Worm (Caenorhabditis elegans) whole organism, mixed stage, embryonic: Measurements from ENCODE around the gene F28A10.5.
"Not testable (repeated sequence)": the region's sequence is repeated elsewhere in the genome, so short reads cannot be mapped to it uniquely, and the experiment has no call there.

Experiments used
- bed-3 ChIP-seq: fragments of 200-800 bp; sonication (Bioruptor generic); optimal IDR thresholded peaks from 3 replicates; lab custom pipeline; 2018; ENCODE audit warnings: mild to moderate bottlenecking, missing genetic modification characterization, moderate library complexity, missing compliant biosample characterization
- blmp-1 ChIP-seq: fragments of 150-350 bp; optimal IDR thresholded peaks from 2 replicates; lab custom pipeline; 2014; ENCODE audit warnings: missing biosample characterization, missing genetic modification characterization
- ceh-43 ChIP-seq: fragments of 200-800 bp; sonication (Bioruptor generic); optimal IDR thresholded peaks from 2 replicates; lab custom pipeline; 2018; ENCODE audit warnings: mild to moderate bottlenecking, missing genetic modification characterization, moderate library complexity, missing compliant biosample characterization
- ceh-83 ChIP-seq: fragments of 200-800 bp; sonication (Bioruptor generic); optimal IDR thresholded peaks from 2 replicates; lab custom pipeline; 2018; ENCODE audit warnings: mild to moderate bottlenecking, missing genetic modification characterization, missing compliant biosample characterization
- ces-1 ChIP-seq: fragments of 150-350 bp; optimal IDR thresholded peaks from 2 replicates; lab custom pipeline; 2014; ENCODE audit warnings: missing biosample characterization, missing genetic modification reagents, missing genetic modification characterization
- drap-1 ChIP-seq: fragments of 200-800 bp; sonication (Bioruptor generic); optimal IDR thresholded peaks from 3 replicates; lab custom pipeline; 2018; ENCODE audit warnings: mild to moderate bottlenecking, missing genetic modification characterization, missing compliant biosample characterization
- elt-1 ChIP-seq: sonication (generic microtip); optimal IDR thresholded peaks from 2 replicates; lab custom pipeline; 2017; ENCODE audit warnings: missing genetic modification characterization, mild to moderate bottlenecking, missing compliant biosample characterization, antibody characterized with exemption, moderate library complexity, borderline replicate concordance; ENCODE audit not compliant: insufficient read depth
- elt-3 ChIP-seq: fragments of 150-350 bp; optimal IDR thresholded peaks from 2 replicates; lab custom pipeline; 2014; ENCODE audit warnings: missing biosample characterization, missing genetic modification characterization
- ham-2 ChIP-seq: fragments of 200-800 bp; sonication (Bioruptor generic); optimal IDR thresholded peaks from 2 replicates; lab custom pipeline; 2018; ENCODE audit warnings: mild to moderate bottlenecking, missing genetic modification characterization, missing compliant biosample characterization
- hlh-1 ChIP-seq: fragments of 150-350 bp; optimal IDR thresholded peaks from 2 replicates; lab custom pipeline; 2014; ENCODE audit warnings: missing biosample characterization, missing genetic modification reagents, missing genetic modification characterization
- lin-13 ChIP-seq: fragments of 150-350 bp; optimal IDR thresholded peaks from 2 replicates; lab custom pipeline; 2014; ENCODE audit warnings: missing biosample characterization, missing genetic modification characterization
- lin-32 ChIP-seq: fragments of 200-800 bp; sonication (Bioruptor generic); optimal IDR thresholded peaks from 2 replicates; lab custom pipeline; 2018; ENCODE audit warnings: mild to moderate bottlenecking, missing genetic modification characterization, missing compliant biosample characterization
- lsy-2 ChIP-seq: fragments of 150-350 bp; optimal IDR thresholded peaks from 2 replicates; lab custom pipeline; 2014; ENCODE audit warnings: missing biosample characterization, missing genetic modification characterization
- mab-5 ChIP-seq: fragments of 150-350 bp; optimal IDR thresholded peaks from 2 replicates; lab custom pipeline; 2014; ENCODE audit warnings: missing biosample characterization, missing genetic modification characterization
- mep-1 ChIP-seq: fragments of 150-350 bp; optimal IDR thresholded peaks from 2 replicates; lab custom pipeline; 2017; ENCODE audit warnings: missing biosample characterization, missing genetic modification reagents, missing genetic modification characterization, inconsistent platforms
- nhr-12 ChIP-seq: fragments of 150-350 bp; optimal IDR thresholded peaks from 2 replicates; lab custom pipeline; 2014; ENCODE audit warnings: missing biosample characterization, missing genetic modification characterization
- nhr-2 ChIP-seq: fragments of 150-350 bp; optimal IDR thresholded peaks from 2 replicates; lab custom pipeline; 2014; ENCODE audit warnings: missing biosample characterization, missing genetic modification characterization
- nhr-237 ChIP-seq: fragments of 150-350 bp; optimal IDR thresholded peaks from 2 replicates; lab custom pipeline; 2014; ENCODE audit warnings: missing biosample characterization, missing genetic modification characterization
- nhr-28 ChIP-seq: fragments of 150-350 bp; optimal IDR thresholded peaks from 2 replicates; lab custom pipeline; 2014; ENCODE audit warnings: missing biosample characterization, missing genetic modification characterization
- pha-4 ChIP-seq: fragments of 150-350 bp; optimal IDR thresholded peaks from 2 replicates; lab custom pipeline; 2018; ENCODE audit warnings: missing biosample characterization, missing genetic modification reagents, missing genetic modification characterization
- snpc-4 ChIP-seq: fragments of 150-350 bp; optimal IDR thresholded peaks from 2 replicates; lab custom pipeline; 2014; ENCODE audit warnings: missing biosample characterization, missing genetic modification characterization
- sptf-1 ChIP-seq: sonication (generic microtip); optimal IDR thresholded peaks from 2 replicates; lab custom pipeline; 2017; ENCODE audit warnings: mild to moderate bottlenecking, missing genetic modification characterization, moderate library complexity, missing compliant biosample characterization
- unc-120 ChIP-seq: sonication (generic microtip); optimal IDR thresholded peaks from 2 replicates; lab custom pipeline; 2017; ENCODE audit warnings: missing genetic modification characterization, missing compliant biosample characterization; ENCODE audit not compliant: poor library complexity, severe bottlenecking
- unc-39 ChIP-seq: fragments of 150-350 bp; optimal IDR thresholded peaks from 2 replicates; lab custom pipeline; 2014; ENCODE audit warnings: missing biosample characterization, missing genetic modification characterization
- unc-62 ChIP-seq: fragments of 150-350 bp; optimal IDR thresholded peaks from 2 replicates; lab custom pipeline; 2014; ENCODE audit warnings: missing biosample characterization, missing genetic modification reagents, missing genetic modification characterization
- zip-8 ChIP-seq: fragments of 150-350 bp; optimal IDR thresholded peaks from 2 replicates; lab custom pipeline; 2014; ENCODE audit warnings: missing biosample characterization, missing genetic modification characterization
- ztf-11 ChIP-seq: fragments of 150-350 bp; optimal IDR thresholded peaks from 2 replicates; lab custom pipeline; 2014; ENCODE audit warnings: missing biosample characterization, missing genetic modification characterization

Gene F28A10.5

ce11 chrII:850567-850966 lies at the start of gene F28A10.5:
TSS of gene F28A10.5 (minus strand) at chrII:850667.
- TF ChIP-seq hlh-1 (tag; lab: Kevin White, UChicago); nhr-28; nhr-2 (tag; lab: Kevin White, UChicago): not testable (repeated sequence)

ce11 chrII:888024-888423 lies 37.6 kb upstream of the F28A10.5 start, which contains the start of gene T07D3.4:
TSS of gene T07D3.4 (plus strand) at chrII:888309.
- TF ChIP-seq nhr-12 (tag; lab: Kevin White, UChicago) (no peak), bed-3 (GFP tag; lab: Kevin White, UChicago) (no peak), pha-4 (tag; lab: Kevin White, UChicago) (no peak), nhr-2 (tag; lab: Kevin White, UChicago) (no peak), elt-1 (tag; lab: Kevin White, UChicago) (no peak), ces-1 (no peak), hlh-1 (tag; lab: Kevin White, UChicago) (no peak), lin-13 (tag; lab: Kevin White, UChicago) (no peak), unc-120 (tag; lab: Kevin White, UChicago) (no peak)

DNA sequence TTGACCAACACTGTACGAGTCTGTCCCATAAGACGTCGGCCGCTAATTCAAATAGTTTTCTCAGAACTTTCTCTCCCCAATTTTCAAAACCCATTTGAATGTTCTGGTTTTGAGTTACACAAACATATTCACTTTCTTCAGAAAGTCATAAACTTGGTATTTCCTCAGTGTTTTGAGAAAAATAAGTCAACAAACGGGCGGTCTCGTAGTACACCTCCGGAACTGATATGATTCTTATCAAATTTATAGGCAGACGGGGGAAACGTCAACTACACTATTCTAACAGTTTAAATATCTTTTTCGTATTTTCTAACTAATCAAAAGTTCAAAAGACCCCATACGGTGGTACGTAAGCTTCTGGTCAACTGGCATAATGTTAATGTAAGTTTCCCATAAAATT lies 33.7 kb upstream of the F28A10.5 start:
- TF ChIP-seq ceh-43 (GFP tag; lab: Kevin White, UChicago) (no peak), blmp-1 (tag; lab: Kevin White, UChicago) (no peak), nhr-28 (no peak), unc-39 (tag; lab: Kevin White, UChicago) (no peak), elt-3 (tag; lab: Kevin White, UChicago) (no peak), elt-1 (tag; lab: Kevin White, UChicago) (no peak), ceh-83 (GFP tag; lab: Kevin White, UChicago) (no peak), snpc-4 (tag; lab: Kevin White, UChicago) (no peak), mab-5 (no peak), bed-3 (GFP tag; lab: Kevin White, UChicago) (no peak), lin-13 (tag; lab: Kevin White, UChicago) (no peak), zip-8 (no peak), sptf-1 (tag; lab: Kevin White, UChicago) (no peak), ztf-11 (tag; lab: Kevin White, UChicago) (no peak), nhr-237 (no peak), ces-1 (no peak)

ce11 chrII:880666-881226 lies 30.3 kb upstream of the F28A10.5 start:
- TF ChIP-seq pha-4 (tag; lab: Kevin White, UChicago) (no peak), ceh-83 (GFP tag; lab: Kevin White, UChicago) (no peak), snpc-4 (tag; lab: Kevin White, UChicago) (no peak), nhr-28 (no peak), nhr-2 (tag; lab: Kevin White, UChicago) (no peak), drap-1 (GFP tag; lab: Kevin White, UChicago) (no peak), lsy-2 (no peak), ceh-43 (GFP tag; lab: Kevin White, UChicago) (no peak), elt-1 (tag; lab: Kevin White, UChicago) (no peak), zip-8 (no peak), mep-1 (tag; lab: Kevin White, UChicago) (no peak), bed-3 (GFP tag; lab: Kevin White, UChicago) (no peak), lin-32 (GFP tag; lab: Kevin White, UChicago) (no peak), elt-3 (tag; lab: Kevin White, UChicago) (no peak)

- TF ChIP-seq elt-1 (tag; lab: Kevin White, UChicago) = no peak
- TF ChIP-seq unc-62 (GFP tag; lab: Kevin White, UChicago) = no peak
- no peak for TF ChIP-seq sptf-1 (tag; lab: Kevin White, UChicago)
- no peak for TF ChIP-seq ceh-43 (GFP tag; lab: Kevin White, UChicago)
- TF ChIP-seq ham-2 (GFP tag; lab: Kevin White, UChicago) = no peak
- no peak for TF ChIP-seq nhr-12 (tag; lab: Kevin White, UChicago)
- TF ChIP-seq, all 35 proteins: peak for 0
These were observed 25.3 kb upstream of the F28A10.5 start for ce11 chrII:875739-876138.
